Worm (Caenorhabditis elegans) whole organism, young adult: ENCODE results near the gene R10H10.7.
A peak's percentile ranks its signal among the peaks of the same experiment; 100 is the strongest.

Experiments used
- C06A6.2 ChIP-seq: fragments of 200-800 bp; sonication (Bioruptor generic); conservative IDR thresholded peaks from 2 replicates; pipeline ENCODE4 v1.3.6; 2022; ENCODE audit warnings: missing genetic modification characterization, missing compliant biosample characterization
- C17E4.6 ChIP-seq: fragments of 200-800 bp; sonication (Bioruptor generic); IDR thresholded peaks from 2 replicates; pipeline ENCODE4 v1.3.6; 2022; ENCODE audit warnings: missing genetic modification reagents, missing genetic modification characterization, missing compliant biosample characterization
- D2030.7 ChIP-seq: fragments of 200-800 bp; sonication (Bioruptor generic); IDR thresholded peaks from 2 replicates; pipeline ENCODE4 v1.3.6; 2022; ENCODE audit warnings: missing genetic modification reagents, missing genetic modification characterization, missing compliant biosample characterization
- F23B12.7 ChIP-seq: sonication (generic microtip); optimal IDR thresholded peaks from 2 replicates; lab custom pipeline; 2017; ENCODE audit warnings: missing genetic modification characterization, mild to moderate bottlenecking, missing compliant biosample characterization, antibody characterized with exemption, moderate library complexity; ENCODE audit not compliant: insufficient read depth
- F33H1.4 ChIP-seq: fragments of 200-800 bp; sonication (Bioruptor generic); IDR thresholded peaks from 2 replicates; pipeline ENCODE4 v1.3.6; 2022; ENCODE audit warnings: missing genetic modification reagents, missing genetic modification characterization, missing compliant biosample characterization
- F39B2.1 ChIP-seq: fragments of 200-800 bp; sonication (Bioruptor generic); IDR thresholded peaks from 2 replicates; pipeline ENCODE4 v1.3.6; 2022; ENCODE audit warnings: missing genetic modification reagents, missing genetic modification characterization, missing compliant biosample characterization
- T26A5.8 ChIP-seq: sonication (generic microtip); optimal IDR thresholded peaks from 2 replicates; lab custom pipeline; 2016; ENCODE audit warnings: missing genetic modification characterization, missing compliant biosample characterization
- akir-1 ChIP-seq: fragments of 200-800 bp; sonication (Bioruptor generic); optimal IDR thresholded peaks from 2 replicates; lab custom pipeline; 2018; ENCODE audit warnings: mild to moderate bottlenecking, missing genetic modification characterization, moderate library complexity, missing compliant biosample characterization
- aptf-3 ChIP-seq: fragments of 200-800 bp; sonication (Bioruptor generic); IDR thresholded peaks from 2 replicates; pipeline ENCODE4 v1.3.6; 2022; ENCODE audit warnings: missing genetic modification characterization, missing compliant biosample characterization
- atf-7 ChIP-seq: sonication (generic microtip); optimal IDR thresholded peaks from 2 replicates; lab custom pipeline; 2017; ENCODE audit warnings: mild to moderate bottlenecking, missing genetic modification characterization, missing compliant biosample characterization
- athp-1 ChIP-seq: sonication (generic microtip); optimal IDR thresholded peaks from 2 replicates; lab custom pipeline; 2017; ENCODE audit warnings: mild to moderate bottlenecking, missing genetic modification characterization, missing compliant biosample characterization
- attf-5 ChIP-seq: fragments of 200-800 bp; sonication (Bioruptor generic); optimal IDR thresholded peaks from 2 replicates; lab custom pipeline; 2018; ENCODE audit warnings: mild to moderate bottlenecking, missing genetic modification characterization, missing compliant biosample characterization
- attf-6 ChIP-seq: fragments of 200-800 bp; sonication (Bioruptor generic); IDR thresholded peaks from 2 replicates; pipeline ENCODE4 v1.3.6; 2022; ENCODE audit warnings: missing genetic modification reagents, missing genetic modification characterization, missing compliant biosample characterization
- bed-2 ChIP-seq: fragments of 200-800 bp; sonication (Bioruptor generic); IDR thresholded peaks from 2 replicates; pipeline ENCODE4 v1.3.6; 2022; ENCODE audit warnings: missing genetic modification reagents, missing genetic modification characterization, missing compliant biosample characterization
- cebp-1 ChIP-seq, 2 experiments: fragments of 200-800 bp in 1 of 2; sonication (Bioruptor generic) in 1 of 2; sonication (generic microtip) in 1 of 2; IDR thresholded peaks in 1 of 2; optimal IDR thresholded peaks in 1 of 2; 2 replicates each; pipeline versions ENCODE4 v1.3.6 to Lab custom; 2017 to 2022; ENCODE audit warnings: missing compliant biosample characterization in 2 of 2, missing genetic modification characterization in 2 of 2, mild to moderate bottlenecking in 1 of 2, missing genetic modification reagents in 1 of 2, moderate library complexity in 1 of 2
- cebp-2 ChIP-seq: fragments of 200-800 bp; sonication (Bioruptor generic); IDR thresholded peaks from 2 replicates; pipeline ENCODE4 v1.3.6; 2022; ENCODE audit warnings: missing genetic modification characterization, missing compliant biosample characterization
- ceh-79 ChIP-seq: sonication (generic microtip); optimal IDR thresholded peaks from 2 replicates; lab custom pipeline; 2017; ENCODE audit warnings: mild to moderate bottlenecking, missing genetic modification characterization, missing compliant biosample characterization
- chd-7 ChIP-seq: sonication (generic microtip); optimal IDR thresholded peaks from 2 replicates; lab custom pipeline; 2016; ENCODE audit warnings: mild to moderate bottlenecking, missing genetic modification characterization, moderate library complexity, missing compliant biosample characterization
- dox-1 ChIP-seq: fragments of 200-800 bp; sonication (Bioruptor generic); IDR thresholded peaks from 2 replicates; pipeline ENCODE4 v1.3.6; 2022; ENCODE audit warnings: missing genetic modification reagents, missing genetic modification characterization, missing compliant biosample characterization
- dpff-1 ChIP-seq: sonication (generic microtip); optimal IDR thresholded peaks from 2 replicates; lab custom pipeline; 2017; ENCODE audit warnings: mild to moderate bottlenecking, missing genetic modification characterization, missing compliant biosample characterization
- egl-18 ChIP-seq: fragments of 200-800 bp; sonication (Bioruptor generic); IDR thresholded peaks from 2 replicates; pipeline ENCODE4 v1.3.6; 2022; ENCODE audit warnings: missing genetic modification reagents, missing genetic modification characterization, missing compliant biosample characterization
- egl-44 ChIP-seq: fragments of 200-800 bp; sonication (Bioruptor generic); IDR thresholded peaks from 2 replicates; pipeline ENCODE4 v1.3.6; 2022; ENCODE audit warnings: missing genetic modification reagents, missing genetic modification characterization, missing compliant biosample characterization
- hmg-20 ChIP-seq: fragments of 200-800 bp; sonication (Bioruptor generic); IDR thresholded peaks from 2 replicates; pipeline ENCODE4 v1.3.6; 2022; ENCODE audit warnings: missing genetic modification reagents, missing genetic modification characterization, missing compliant biosample characterization
- hsf-1 ChIP-seq: fragments of 200-800 bp; sonication (Bioruptor generic); IDR thresholded peaks from 2 replicates; pipeline ENCODE4 v1.3.6; 2022; ENCODE audit warnings: missing genetic modification reagents, missing genetic modification characterization, missing compliant biosample characterization
- let-607 ChIP-seq, 2 experiments: fragments of 200-800 bp in 1 of 2; sonication (Bioruptor generic) in 1 of 2; sonication (generic microtip) in 1 of 2; optimal IDR thresholded peaks; 2 replicates each; lab custom pipeline; 2016 to 2018; ENCODE audit warnings: mild to moderate bottlenecking in 2 of 2, missing compliant biosample characterization in 2 of 2, missing genetic modification characterization in 2 of 2, moderate library complexity in 2 of 2, missing genotype in 1 of 2
- lin-26 ChIP-seq: fragments of 200-800 bp; sonication (Bioruptor generic); IDR thresholded peaks from 2 replicates; pipeline ENCODE4 v1.3.6; 2022; ENCODE audit warnings: missing genetic modification reagents, missing genetic modification characterization, missing compliant biosample characterization
- lin-40 ChIP-seq: sonication (generic microtip); optimal IDR thresholded peaks from 2 replicates; lab custom pipeline; 2016; ENCODE audit warnings: missing genetic modification characterization, mild to moderate bottlenecking, missing compliant biosample characterization, missing genotype, missing genetic modification reagents
- lin-54 ChIP-seq: fragments of 200-800 bp; sonication (Bioruptor generic); optimal IDR thresholded peaks from 2 replicates; lab custom pipeline; 2018; ENCODE audit warnings: mild to moderate bottlenecking, missing genetic modification characterization, missing compliant biosample characterization
- lir-1 ChIP-seq: fragments of 200-800 bp; sonication (Bioruptor generic); conservative IDR thresholded peaks from 2 replicates; pipeline ENCODE4 v1.3.6; 2022; ENCODE audit warnings: missing genetic modification reagents, missing genetic modification characterization, missing compliant biosample characterization
- madf-10 ChIP-seq: sonication (generic microtip); optimal IDR thresholded peaks from 2 replicates; lab custom pipeline; 2016; ENCODE audit warnings: mild to moderate bottlenecking, missing genetic modification characterization, missing compliant biosample characterization
- madf-8 ChIP-seq: fragments of 200-800 bp; sonication (Bioruptor generic); conservative IDR thresholded peaks from 2 replicates; pipeline ENCODE4 v1.3.6; 2022; ENCODE audit warnings: missing genetic modification reagents, missing genetic modification characterization, missing compliant biosample characterization
- mcd-1 ChIP-seq: fragments of 200-800 bp; sonication (Bioruptor generic); IDR thresholded peaks from 2 replicates; pipeline ENCODE4 v1.3.6; 2022; ENCODE audit warnings: missing genetic modification reagents, missing genetic modification characterization, missing compliant biosample characterization
- mxl-1 ChIP-seq: sonication (generic microtip); optimal IDR thresholded peaks from 2 replicates; lab custom pipeline; 2016; ENCODE audit warnings: missing genetic modification characterization, missing compliant biosample characterization
- nfya-1 ChIP-seq: sonication (generic microtip); optimal IDR thresholded peaks from 2 replicates; lab custom pipeline; 2017; ENCODE audit warnings: antibody characterized with exemption, missing compliant biosample characterization, missing genetic modification characterization, borderline replicate concordance; ENCODE audit not compliant: insufficient read depth
- nhr-80 ChIP-seq: sonication (generic microtip); optimal IDR thresholded peaks from 2 replicates; lab custom pipeline; 2016; ENCODE audit warnings: missing genetic modification characterization, missing compliant biosample characterization
- rcor-1 ChIP-seq: fragments of 200-800 bp; sonication (Bioruptor generic); IDR thresholded peaks from 2 replicates; pipeline ENCODE4 v1.3.6; 2022; ENCODE audit warnings: missing genetic modification reagents, missing genetic modification characterization, missing compliant biosample characterization
- snpc-4 ChIP-seq, 5 experiments: fragments of 150-350 bp in 1 of 5; sonication (generic microtip) in 4 of 5; optimal IDR thresholded peaks; 2 replicates each; lab custom pipeline; 2014 to 2018; ENCODE audit warnings: missing genetic modification characterization in 5 of 5, missing biosample characterization in 3 of 5, antibody characterized with exemption in 2 of 5, mild to moderate bottlenecking in 2 of 5, missing compliant biosample characterization in 2 of 5, missing genotype in 2 of 5, moderate library complexity in 2 of 5, missing genetic modification reagents in 1 of 5
- somi-1 ChIP-seq: fragments of 200-800 bp; sonication (Bioruptor generic); optimal IDR thresholded peaks from 2 replicates; lab custom pipeline; 2018; ENCODE audit warnings: mild to moderate bottlenecking, missing genetic modification characterization, missing compliant biosample characterization
- tbp1 ChIP-seq: fragments of 200-800 bp; sonication (Bioruptor generic); optimal IDR thresholded peaks from 2 replicates; lab custom pipeline; 2018; ENCODE audit warnings: mild to moderate bottlenecking, missing genetic modification characterization, missing compliant biosample characterization
- tlf-1 ChIP-seq: fragments of 200-800 bp; sonication (Bioruptor generic); optimal IDR thresholded peaks from 2 replicates; lab custom pipeline; 2018; ENCODE audit warnings: mild to moderate bottlenecking, missing genetic modification characterization, missing compliant biosample characterization
- unc-130 ChIP-seq: sonication (generic microtip); optimal IDR thresholded peaks from 2 replicates; lab custom pipeline; 2016; ENCODE audit warnings: missing genetic modification reagents, missing genetic modification characterization, missing compliant biosample characterization
- ztf-18 ChIP-seq: sonication (generic microtip); optimal IDR thresholded peaks from 2 replicates; lab custom pipeline; 2016; ENCODE audit warnings: missing genotype, mild to moderate bottlenecking, missing genetic modification characterization, missing compliant biosample characterization

R10H10.7 gene

ce11 chrIV:10380626-10381025 lies 33.1 kb downstream of the R10H10.7 start (continued):
- TF ChIP-seq snpc-4 (GFP tag; optimal IDR thresholded peaks at IDR 0.05; lab: Kevin White, UChicago) = no peak
- peak in 1 of 4 experiments; percentile 20 for TF ChIP-seq snpc-4 (tag; optimal IDR thresholded peaks at IDR 0.05; lab: Kevin White, UChicago)
- peak; percentile 1 for TF ChIP-seq nhr-80 (tag; lab: Kevin White, UChicago)
- peak; percentile 28 for TF ChIP-seq somi-1 (GFP tag; lab: Kevin White, UChicago)
- TF ChIP-seq lin-26 = no peak
- TF ChIP-seq cebp-2 = no peak
- peak; percentile 48 for TF ChIP-seq lin-40 (tag; lab: Kevin White, UChicago)
- TF ChIP-seq let-607 (tag; optimal IDR thresholded peaks at IDR 0.05; lab: Kevin White, UChicago) = no peak
- peak; percentile 45 for TF ChIP-seq dox-1 (GFP tag; lab: Robert Waterston, UW)
- TF ChIP-seq rcor-1 (GFP tag; lab: Robert Waterston, UW) = peak; percentile 33; the same call in 1 of the 2 replicates
- peak; percentile 63 for TF ChIP-seq madf-8 (GFP tag; lab: Robert Waterston, UW)
- peak; percentile 70 for TF ChIP-seq attf-5 (GFP tag; lab: Kevin White, UChicago)
- TF ChIP-seq tlf-1 = peak; percentile 45
- peak; percentile 1 for TF ChIP-seq chd-7 (tag; lab: Kevin White, UChicago)

- TF ChIP-seq attf-6 (no peak), ztf-18 (tag; lab: Kevin White, UChicago) (no peak), rcor-1 (GFP tag; lab: Robert Waterston, UW) (no peak), T26A5.8 (tag; lab: Kevin White, UChicago) (no peak), athp-1 (no peak), F39B2.1 (no peak), C06A6.2 (no peak), dpff-1 (tag; lab: Kevin White, UChicago) (no peak), lin-40 (tag; lab: Kevin White, UChicago) (no peak)
- TF ChIP-seq, all 124 proteins: peak for 0
Observed at ce11 chrIV:10374601-10375000, 39.1 kb downstream of the R10H10.7 start, which contains the start of gene mask-1. TSS of gene mask-1 (plus strand) at chrIV:10374901.

ce11 chrIV:10373772-10374288 lies 39.9 kb downstream of the R10H10.7 start, which contains the start of gene mpz-5:
TSS of gene mpz-5 (minus strand) at chrIV:10373822.
- TF ChIP-seq F23B12.7 (tag; lab: Kevin White, UChicago) (peak; percentile 52), nfya-1 (tag; lab: Kevin White, UChicago) (no peak), mxl-1 (tag; lab: Kevin White, UChicago) (no peak), lir-1 (GFP tag; lab: Robert Waterston, UW) (no peak), unc-130 (GFP tag; lab: Kevin White, UChicago) (no peak), ceh-79 (tag; lab: Kevin White, UChicago) (no peak), akir-1 (no peak), D2030.7 (GFP tag; lab: Robert Waterston, UW) (0 out of 2 replicates have a peak, but pooled peaks have one; percentile 22), bed-2 (GFP tag; lab: Robert Waterston, UW) (no peak), aptf-3 (GFP tag; lab: Robert Waterston, UW) (no peak), hmg-20 (GFP tag; lab: Robert Waterston, UW) (0 out of 2 replicates have a peak, but pooled peaks have one; percentile 42), chd-7 (tag; lab: Kevin White, UChicago) (no peak), mcd-1 (GFP tag; lab: Robert Waterston, UW) (peak; percentile 69), F33H1.4 (peak; percentile 72), dpff-1 (tag; lab: Kevin White, UChicago) (no peak), C17E4.6 (GFP tag; lab: Robert Waterston, UW) (no peak), lin-40 (tag; lab: Kevin White, UChicago) (peak; percentile 68), rcor-1 (GFP tag; lab: Robert Waterston, UW) (peak; percentile 62), madf-10 (tag; lab: Kevin White, UChicago) (peak; percentile 7), attf-5 (GFP tag; lab: Kevin White, UChicago) (peak; percentile 41), hsf-1 (0 out of 2 replicates have a peak, but pooled peaks have one; percentile 45), tbp1 (GFP tag; lab: Kevin White, UChicago) (peak; percentile 22), egl-18 (GFP tag; lab: Robert Waterston, UW) (no peak), cebp-1 (GFP tag; IDR thresholded peaks at IDR 0.05; lab: Robert Waterston, UW) (no peak), cebp-1 (tag; optimal IDR thresholded peaks at IDR 0.05; lab: Kevin White, UChicago) (peak; percentile 69), egl-44 (GFP tag; lab: Robert Waterston, UW) (no peak), atf-7 (no peak), dox-1 (GFP tag; lab: Robert Waterston, UW) (peak; percentile 66), let-607 (tag; optimal IDR thresholded peaks at IDR 0.05; lab: Kevin White, UChicago) (peak in 1 of 2 experiments; percentile 49), lin-54 (peak; percentile 64)
